Comparison of ENCODE assay signal across 1 fruit fly cellular context in the genomic region with DNA sequence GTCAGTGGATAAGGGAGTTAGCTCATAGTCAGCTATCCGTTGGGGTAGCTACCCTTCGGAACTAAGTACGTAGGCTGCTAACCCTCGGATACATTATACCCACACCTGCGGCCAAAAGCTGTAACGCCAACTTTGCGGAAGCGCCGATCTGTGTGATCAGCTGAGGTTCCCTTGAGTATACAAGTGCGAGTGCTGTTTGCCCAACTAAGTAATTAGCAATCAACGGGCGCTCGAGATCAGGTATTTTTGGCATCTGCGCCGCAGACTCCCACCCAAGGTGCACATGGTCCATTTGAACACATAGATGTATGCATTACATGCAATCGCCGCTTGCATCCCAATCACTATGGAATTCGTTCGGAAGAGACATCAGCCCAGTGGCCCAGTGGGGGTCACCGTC.
TF ChIP-seq lines count a peak whose summit lies in the region.

No protein-coding gene starts in this region.

TF ChIP-seq in whole organism, embryonic, 481 proteins besides CTCF, POLR2A, EP300 and RAD21 (continued from another document):
- TF ChIP-seq nerfin-2 (GFP tag; IDR thresholded peaks at IDR 0.05; lab: Robert Waterston, UW; ENCODE audit: partially characterized antibody) (no peak), CG4404 (GFP tag; IDR thresholded peaks at IDR 0.05; lab: Robert Waterston, UW) (no peak), CG4854 (GFP tag; optimal IDR thresholded peaks at IDR 0.05; lab: Kevin White, UChicago) (peak; percentile 72), odd (GFP tag; optimal IDR thresholded peaks at IDR 0.05; lab: Kevin White, UChicago) (peak; percentile 68), BEAF-32 (GFP tag; optimal IDR thresholded peaks at IDR 0.05; lab: Kevin White, UChicago) (no peak), HLHmδ (GFP tag; optimal IDR thresholded peaks at IDR 0.05; lab: Kevin White, UChicago) (no peak), CG1233 (GFP tag; optimal IDR thresholded peaks at IDR 0.05; lab: Kevin White, UChicago) (peak; percentile 61), pita (GFP tag; optimal IDR thresholded peaks at IDR 0.05; lab: Kevin White, UChicago) (no peak), HLH3B (GFP tag; IDR thresholded peaks at IDR 0.05; lab: Robert Waterston, UW) (peak; percentile 74; the same call in 1 of the 2 replicates), CG16863 (GFP tag; optimal IDR thresholded peaks at IDR 0.05; lab: Kevin White, UChicago) (no peak), p53 (GFP tag; optimal IDR thresholded peaks at IDR 0.05; lab: Kevin White, UChicago) (peak; percentile 31), Doc2 (GFP tag; IDR thresholded peaks at IDR 0.05; lab: Robert Waterston, UW) (no peak), CG7928 (GFP tag; optimal IDR thresholded peaks at IDR 0.05; lab: Kevin White, UChicago) (peak; percentile 53), hkb (optimal IDR thresholded peaks at IDR 0.05; lab: Kevin White, UChicago) (no peak), hkb (GFP tag; IDR thresholded peaks at IDR 0.05; lab: Robert Waterston, UW) (peak; percentile 89), bcd (GFP tag; optimal IDR thresholded peaks at IDR 0.05; lab: Kevin White, UChicago) (peak; percentile 54), CG2199 (GFP tag; IDR thresholded peaks at IDR 0.05; lab: Robert Waterston, UW) (no peak), wdn (GFP tag; IDR thresholded peaks at IDR 0.05; lab: Robert Waterston, UW) (peak; percentile 60; the same call in 1 of the 2 replicates), CG18619 (GFP tag; optimal IDR thresholded peaks at IDR 0.05; lab: Kevin White, UChicago) (peak; percentile 71), CrebB (tag; optimal IDR thresholded peaks at IDR 0.05; lab: Kevin White, UChicago) (peak; percentile 82), CG9932 (GFP tag; IDR thresholded peaks at IDR 0.05; lab: Robert Waterston, UW) (peak; percentile 52), Lhr (GFP tag; optimal IDR thresholded peaks at IDR 0.05; lab: Kevin White, UChicago) (no peak), CG15073 (GFP tag; optimal IDR thresholded peaks at IDR 0.05; lab: Kevin White, UChicago) (no peak), CG7556 (GFP tag; optimal IDR thresholded peaks at IDR 0.05; lab: Kevin White, UChicago) (peak; percentile 72), hb (GFP tag; IDR thresholded peaks at IDR 0.05; lab: Robert Waterston, UW; ENCODE audit: partially characterized antibody) (no peak), trem (tag; optimal IDR thresholded peaks at IDR 0.05; lab: Kevin White, UChicago) (no peak), Fer1 (GFP tag; optimal IDR thresholded peaks at IDR 0.05; lab: Kevin White, UChicago) (peak; percentile 95), Hr39 (optimal IDR thresholded peaks at IDR 0.05; lab: Kevin White, UChicago) (no peak), CG14014 (GFP tag; IDR thresholded peaks at IDR 0.05; lab: Robert Waterston, UW) (peak; percentile 81; the same call in 1 of the 2 replicates), CG6765 (GFP tag; optimal IDR thresholded peaks at IDR 0.05; lab: Kevin White, UChicago) (peak; percentile 93), Hey (tag; optimal IDR thresholded peaks at IDR 0.05; lab: Kevin White, UChicago) (peak; percentile 73), CG13424 (tag; optimal IDR thresholded peaks at IDR 0.05; lab: Kevin White, UChicago) (peak; percentile 24), zf30C (GFP tag; optimal IDR thresholded peaks at IDR 0.05; lab: Kevin White, UChicago) (no peak), vnd (GFP tag; IDR thresholded peaks at IDR 0.05; lab: Robert Waterston, UW; ENCODE audit: partially characterized antibody) (no peak), bigmax (GFP tag; optimal IDR thresholded peaks at IDR 0.05; lab: Kevin White, UChicago) (peak; percentile 4), CG8924 (tag; optimal IDR thresholded peaks at IDR 0.05; lab: Kevin White, UChicago) (peak; percentile 13), Chrac-16 (GFP tag; optimal IDR thresholded peaks at IDR 0.05; lab: Kevin White, UChicago) (no peak), CG5245 (GFP tag; optimal IDR thresholded peaks at IDR 0.05; lab: Kevin White, UChicago) (no peak), jigr1 (GFP tag; IDR thresholded peaks at IDR 0.05; lab: Robert Waterston, UW) (no peak), cato (GFP tag; optimal IDR thresholded peaks at IDR 0.05; lab: Kevin White, UChicago; ENCODE audit: borderline replicate concordance) (no peak), CG7745 (tag; optimal IDR thresholded peaks at IDR 0.05; lab: Kevin White, UChicago) (no peak), sisA (GFP tag; IDR thresholded peaks at IDR 0.05; lab: Robert Waterston, UW) (no peak), Tbp (GFP tag; optimal IDR thresholded peaks at IDR 0.05; lab: Kevin White, UChicago) (no peak), CG2129 (GFP tag; IDR thresholded peaks at IDR 0.05; lab: Robert Waterston, UW; ENCODE audit: partially characterized antibody) (no peak), CG13287 (GFP tag; IDR thresholded peaks at IDR 0.05; lab: Robert Waterston, UW; ENCODE audit: partially characterized antibody) (no peak), gro (GFP tag; optimal IDR thresholded peaks at IDR 0.05; lab: Kevin White, UChicago) (peak; percentile 80), CG10462 (GFP tag; optimal IDR thresholded peaks at IDR 0.05; lab: Kevin White, UChicago) (no peak), sr (GFP tag; IDR thresholded peaks at IDR 0.05; lab: Robert Waterston, UW) (peak; percentile 52; the same call in 2 of the 3 replicates), aop (GFP tag; IDR thresholded peaks at IDR 0.05; lab: Robert Waterston, UW) (no peak), tap (tag; optimal IDR thresholded peaks at IDR 0.05; lab: Kevin White, UChicago) (no peak), CG9797 (GFP tag; optimal IDR thresholded peaks at IDR 0.05; lab: Kevin White, UChicago) (no peak), CG31224 (GFP tag; IDR thresholded peaks at IDR 0.05; lab: Robert Waterston, UW) (0 out of 2 replicates have a peak, but pooled peaks have one; percentile 37), Myb (GFP tag; optimal IDR thresholded peaks at IDR 0.05; lab: Kevin White, UChicago) (peak; percentile 42), D19B (GFP tag; optimal IDR thresholded peaks at IDR 0.05; lab: Kevin White, UChicago) (peak; percentile 56), CG14710 (tag; optimal IDR thresholded peaks at IDR 0.05; lab: Kevin White, UChicago) (no peak), CG11695 (GFP tag; IDR thresholded peaks at IDR 0.05; lab: Robert Waterston, UW) (peak; percentile 73), E2f1 (GFP tag; IDR thresholded peaks at IDR 0.05; lab: Robert Waterston, UW) (peak; percentile 62; the same call in 1 of the 2 replicates), Mes4 (GFP tag; optimal IDR thresholded peaks at IDR 0.05; lab: Kevin White, UChicago) (peak; percentile 49), da (GFP tag; optimal IDR thresholded peaks at IDR 0.05; lab: Kevin White, UChicago) (peak; percentile 46), ci (GFP tag; IDR thresholded peaks at IDR 0.05; lab: Robert Waterston, UW) (peak; percentile 61; the same call in 2 of the 3 replicates), HHEX (GFP tag; optimal IDR thresholded peaks at IDR 0.05; lab: Kevin White, UChicago) (peak; percentile 87), CG43689 (GFP tag; IDR thresholded peaks at IDR 0.05; lab: Robert Waterston, UW) (peak; percentile 60; the same call in 1 of the 2 replicates), CG17568 (GFP tag; optimal IDR thresholded peaks at IDR 0.05; lab: Kevin White, UChicago) (peak; percentile 66), CG3281 (GFP tag; optimal IDR thresholded peaks at IDR 0.05; lab: Kevin White, UChicago) (peak; percentile 86), Max (GFP tag; optimal IDR thresholded peaks at IDR 0.05; lab: Kevin White, UChicago) (peak; percentile 40), CG9876 (GFP tag; optimal IDR thresholded peaks at IDR 0.05; lab: Kevin White, UChicago) (peak; percentile 37), bab2 (GFP tag; optimal IDR thresholded peaks at IDR 0.05; lab: Kevin White, UChicago) (peak; percentile 72), CG10267 (tag; optimal IDR thresholded peaks at IDR 0.05; lab: Kevin White, UChicago) (no peak), grn (GFP tag; optimal IDR thresholded peaks at IDR 0.05; lab: Kevin White, UChicago) (peak; percentile 75), Sin3A (optimal IDR thresholded peaks at IDR 0.05; lab: Kevin White, UChicago) (no peak), ase (GFP tag; IDR thresholded peaks at IDR 0.05; lab: Robert Waterston, UW) (peak; percentile 57; the same call in 2 of the 3 replicates), CG17829 (tag; optimal IDR thresholded peaks at IDR 0.05; lab: Kevin White, UChicago) (no peak), Doc3 (GFP tag; IDR thresholded peaks at IDR 0.05; lab: Robert Waterston, UW; ENCODE audit: partially characterized antibody) (no peak), CG7372 (GFP tag; IDR thresholded peaks at IDR 0.05; lab: Robert Waterston, UW) (0 out of 2 replicates have a peak, but pooled peaks have one; percentile 14), CG8944 (GFP tag; optimal IDR thresholded peaks at IDR 0.05; lab: Kevin White, UChicago) (peak; percentile 16), schlank (tag; optimal IDR thresholded peaks at IDR 0.05; lab: Kevin White, UChicago) (peak; percentile 84), hth (optimal IDR thresholded peaks at IDR 0.05; lab: Kevin White, UChicago) (no peak), Sox100B (GFP tag; optimal IDR thresholded peaks at IDR 0.05; lab: Kevin White, UChicago) (peak; percentile 22), unpg (GFP tag; optimal IDR thresholded peaks at IDR 0.05; lab: Kevin White, UChicago) (peak; percentile 36), CG33213 (GFP tag; optimal IDR thresholded peaks at IDR 0.05; lab: Kevin White, UChicago) (peak; percentile 64), CG30020 (tag; optimal IDR thresholded peaks at IDR 0.05; lab: Kevin White, UChicago) (no peak), Lim3 (GFP tag; IDR thresholded peaks at IDR 0.05; lab: Robert Waterston, UW) (no peak), CG18262 (tag; optimal IDR thresholded peaks at IDR 0.05; lab: Kevin White, UChicago) (no peak)
